Fruit fly (Drosophila melanogaster) whole organism, embryonic: ENCODE data around the gene Grip84.

Experiments used
- Adf1 ChIP-seq: fragments of 200-800 bp; sonication (Bioruptor generic); IDR thresholded peaks from 2 replicates; pipeline ENCODE4 v1.3.6; 2022; ENCODE audit warnings: missing biosample characterization, missing genetic modification characterization
- Asciz ChIP-seq: fragments of 200-800 bp; sonication (Bioruptor generic); optimal IDR thresholded peaks from 2 replicates; lab custom pipeline; 2017; ENCODE audit warnings: missing biosample characterization, mild to moderate bottlenecking, missing genetic modification characterization, missing genetic modification reagents
- Bteb2 ChIP-seq: fragments of 200-800 bp; sonication (Bioruptor generic); optimal IDR thresholded peaks from 2 replicates; lab custom pipeline; 2016; ENCODE audit warnings: missing biosample characterization, missing genetic modification characterization
- CG11085 ChIP-seq: fragments of 200-800 bp; sonication (Bioruptor generic); IDR thresholded peaks from 2 replicates; pipeline ENCODE4 v1.3.6; 2022; ENCODE audit warnings: missing biosample characterization, missing genetic modification characterization
- CG12391 ChIP-seq: fragments of 200-800 bp; sonication (Bioruptor generic); optimal IDR thresholded peaks from 3 replicates; lab custom pipeline; 2018; ENCODE audit warnings: missing biosample characterization, mild to moderate bottlenecking, missing genetic modification characterization, moderate library complexity
- CG12659 ChIP-seq: fragments of 200-800 bp; sonication (Bioruptor generic); optimal IDR thresholded peaks from 3 replicates; lab custom pipeline; 2017; ENCODE audit warnings: mild to moderate bottlenecking, missing biosample characterization, missing genetic modification reagents, missing genetic modification characterization
- CG14710 ChIP-seq: fragments of 200-800 bp; sonication (Bioruptor generic); optimal IDR thresholded peaks from 3 replicates; lab custom pipeline; 2019; ENCODE audit warnings: missing biosample characterization, mild to moderate bottlenecking, missing genetic modification characterization, moderate library complexity
- CG17361 ChIP-seq: fragments of 200-800 bp; sonication (Bioruptor generic); IDR thresholded peaks from 3 replicates; pipeline ENCODE4 v1.3.6; 2022; ENCODE audit warnings: missing biosample characterization, missing genetic modification characterization
- CG18599 ChIP-seq: fragments of 200-800 bp; sonication (Bioruptor generic); optimal IDR thresholded peaks from 3 replicates; lab custom pipeline; 2017; ENCODE audit warnings: missing biosample characterization, missing genetic modification characterization, mild to moderate bottlenecking, moderate library complexity, missing genetic modification reagents
- CG2116 ChIP-seq: fragments of 200-800 bp; sonication (Bioruptor generic); optimal IDR thresholded peaks from 3 replicates; lab custom pipeline; 2018; ENCODE audit warnings: missing biosample characterization, mild to moderate bottlenecking, missing genetic modification characterization
- CG2120 ChIP-seq: fragments of 200-800 bp; sonication (Bioruptor generic); optimal IDR thresholded peaks from 3 replicates; lab custom pipeline; 2016; ENCODE audit warnings: missing biosample characterization, missing genetic modification characterization
- CG2678 ChIP-seq: fragments of 200-800 bp; sonication (Bioruptor generic); optimal IDR thresholded peaks from 3 replicates; lab custom pipeline; 2019; ENCODE audit warnings: missing biosample characterization, mild to moderate bottlenecking, missing genetic modification characterization, moderate library complexity
- CG30403 ChIP-seq: fragments of 200-800 bp; sonication (Bioruptor generic); optimal IDR thresholded peaks from 3 replicates; lab custom pipeline; 2016; ENCODE audit warnings: missing biosample characterization, missing genetic modification characterization
- CG33213 ChIP-seq: fragments of 200-800 bp; sonication (Bioruptor generic); optimal IDR thresholded peaks from 3 replicates; lab custom pipeline; 2016; ENCODE audit warnings: missing biosample characterization, missing genetic modification characterization
- CG3847 ChIP-seq: fragments of 200-800 bp; sonication (Bioruptor generic); IDR thresholded peaks from 2 replicates; pipeline ENCODE4 v1.3.6; 2022; ENCODE audit warnings: missing biosample characterization, missing genetic modification characterization
- CG5180 ChIP-seq: fragments of 200-800 bp; sonication (Bioruptor generic); optimal IDR thresholded peaks from 3 replicates; lab custom pipeline; 2017; ENCODE audit warnings: missing biosample characterization, missing genetic modification characterization, mild to moderate bottlenecking, moderate library complexity, missing genetic modification reagents
- CG6791 ChIP-seq: fragments of 200-800 bp; sonication (Bioruptor generic); IDR thresholded peaks from 3 replicates; pipeline ENCODE4 v1.3.6; 2022; ENCODE audit warnings: missing biosample characterization, missing genetic modification characterization; ENCODE audit not compliant: partially characterized antibody
- CG7556 ChIP-seq: fragments of 200-800 bp; sonication (Bioruptor generic); optimal IDR thresholded peaks from 2 replicates; lab custom pipeline; 2017; ENCODE audit warnings: missing biosample characterization, mild to moderate bottlenecking, missing genetic modification characterization
- CG7963 ChIP-seq: fragments of 200-800 bp; sonication (Bioruptor generic); IDR thresholded peaks from 3 replicates; pipeline ENCODE4 v1.3.6; 2022; ENCODE audit warnings: missing biosample characterization, missing genetic modification characterization; ENCODE audit not compliant: partially characterized antibody
- Chrac-16 ChIP-seq: fragments of 200-800 bp; sonication (Bioruptor generic); optimal IDR thresholded peaks from 3 replicates; lab custom pipeline; 2016; ENCODE audit warnings: missing biosample characterization, missing genetic modification characterization
- CoRest ChIP-seq: fragments of 200-800 bp; sonication (Bioruptor generic); optimal IDR thresholded peaks from 3 replicates; lab custom pipeline; 2018; ENCODE audit warnings: missing biosample characterization, mild to moderate bottlenecking, missing genetic modification characterization, moderate library complexity
- Dek ChIP-seq: fragments of 200-800 bp; sonication (Bioruptor generic); optimal IDR thresholded peaks from 3 replicates; lab custom pipeline; 2019; ENCODE audit warnings: missing biosample characterization, mild to moderate bottlenecking, missing genetic modification characterization, moderate library complexity
- Dip3 ChIP-seq: fragments of 200-800 bp; sonication (Bioruptor generic); optimal IDR thresholded peaks from 3 replicates; lab custom pipeline; 2016; ENCODE audit warnings: missing biosample characterization, missing genetic modification characterization
- Eip74EF ChIP-seq, 2 experiments: fragments of 200-800 bp in 1 of 2; fragments of >200 bp in 1 of 2; sonication (Bioruptor generic) in 1 of 2; optimal IDR thresholded peaks; 2 replicates each; lab custom pipeline; 2017 to 2019; ENCODE audit warnings: missing biosample characterization in 2 of 2, missing genetic modification characterization in 2 of 2, mild to moderate bottlenecking in 1 of 2, moderate library complexity in 1 of 2
- Fer3 ChIP-seq: fragments of 200-800 bp; sonication (Bioruptor generic); optimal IDR thresholded peaks from 2 replicates; lab custom pipeline; 2018; ENCODE audit warnings: missing biosample characterization, mild to moderate bottlenecking, missing genetic modification characterization, moderate library complexity
- GATAe ChIP-seq: fragments of 200-800 bp; sonication (Bioruptor generic); conservative IDR thresholded peaks from 2 replicates; pipeline ENCODE4 v1.3.6; 2022; ENCODE audit warnings: missing biosample characterization, missing genetic modification characterization
- HHEX ChIP-seq: fragments of 200-800 bp; sonication (Bioruptor generic); optimal IDR thresholded peaks from 3 replicates; lab custom pipeline; 2017; ENCODE audit warnings: missing biosample characterization, mild to moderate bottlenecking, missing genetic modification characterization, missing genetic modification reagents
- Hr3 ChIP-seq: fragments of 200-800 bp; sonication (Bioruptor generic); optimal IDR thresholded peaks from 3 replicates; lab custom pipeline; 2016; ENCODE audit warnings: missing biosample characterization, missing genetic modification characterization
- Hr39 ChIP-seq: fragments of >200 bp; optimal IDR thresholded peaks from 2 replicates; lab custom pipeline; 2017
- MBD-R2 ChIP-seq: fragments of 200-800 bp; sonication (Bioruptor generic); IDR thresholded peaks from 2 replicates; pipeline ENCODE4 v1.3.6; 2022; ENCODE audit warnings: missing biosample characterization, missing genetic modification characterization
- Max ChIP-seq: fragments of 200-800 bp; sonication (Bioruptor generic); optimal IDR thresholded peaks from 2 replicates; lab custom pipeline; 2016; ENCODE audit warnings: missing biosample characterization, mild to moderate bottlenecking, missing genetic modification characterization
- Oaz ChIP-seq: fragments of 200-800 bp; sonication (Bioruptor generic); IDR thresholded peaks from 2 replicates; pipeline ENCODE4 v1.3.6; 2022; ENCODE audit warnings: missing biosample characterization, missing genetic modification characterization
- Opbp ChIP-seq: fragments of 200-800 bp; sonication (Bioruptor generic); IDR thresholded peaks from 3 replicates; pipeline ENCODE4 v1.3.6; 2022; ENCODE audit warnings: missing biosample characterization, missing genetic modification characterization; ENCODE audit not compliant: partially characterized antibody
- Scr ChIP-seq: fragments of 200-800 bp; sonication (Bioruptor generic); IDR thresholded peaks from 2 replicates; pipeline ENCODE4 v1.3.6; 2022; ENCODE audit warnings: missing biosample characterization, missing genetic modification characterization; ENCODE audit not compliant: partially characterized antibody
- Usf ChIP-seq: fragments of 200-800 bp; sonication (Bioruptor generic); optimal IDR thresholded peaks from 2 replicates; lab custom pipeline; 2017; ENCODE audit warnings: missing genotype, missing biosample characterization, missing genetic modification characterization
- fru ChIP-seq: fragments of >200 bp; optimal IDR thresholded peaks from 2 replicates; lab custom pipeline; 2017
- ftz-f1 ChIP-seq: fragments of 200-800 bp; sonication (Bioruptor generic); optimal IDR thresholded peaks from 2 replicates; lab custom pipeline; 2016; ENCODE audit warnings: missing biosample characterization, missing genetic modification characterization
- hb ChIP-seq: fragments of 200-800 bp; sonication (Bioruptor generic); IDR thresholded peaks from 3 replicates; pipeline ENCODE4 v1.3.6; 2022; ENCODE audit warnings: missing biosample characterization, missing genetic modification characterization; ENCODE audit not compliant: partially characterized antibody
- hbn ChIP-seq: fragments of 200-800 bp; sonication (Bioruptor generic); IDR thresholded peaks from 2 replicates; pipeline ENCODE4 v1.3.6; 2022; ENCODE audit warnings: missing biosample characterization, missing genetic modification characterization; ENCODE audit not compliant: partially characterized antibody
- jumu ChIP-seq: fragments of 200-800 bp; sonication (Bioruptor generic); optimal IDR thresholded peaks from 3 replicates; lab custom pipeline; 2016; ENCODE audit warnings: missing biosample characterization, missing genetic modification characterization
- knrl ChIP-seq: fragments of 200-800 bp; sonication (Bioruptor generic); IDR thresholded peaks from 3 replicates; pipeline ENCODE4 v1.3.6; 2022; ENCODE audit warnings: missing biosample characterization, missing genetic modification characterization; ENCODE audit not compliant: partially characterized antibody
- lola ChIP-seq, 3 experiments: fragments of >200 bp in 2 of 3; fragments of 200-800 bp in 1 of 3; sonication (Bioruptor generic) in 1 of 3; optimal IDR thresholded peaks; 2 replicates each; lab custom pipeline; 2017 to 2019; ENCODE audit warnings: missing biosample characterization in 3 of 3, missing genetic modification characterization in 3 of 3, mild to moderate bottlenecking in 1 of 3, moderate library complexity in 1 of 3
- pfk ChIP-seq: fragments of 200-800 bp; sonication (Bioruptor generic); optimal IDR thresholded peaks from 2 replicates; lab custom pipeline; 2018; ENCODE audit warnings: missing biosample characterization, mild to moderate bottlenecking, missing genetic modification characterization, moderate library complexity
- pros ChIP-seq: fragments of 200-800 bp; sonication (Bioruptor generic); optimal IDR thresholded peaks from 3 replicates; lab custom pipeline; 2019; ENCODE audit warnings: missing biosample characterization, mild to moderate bottlenecking, missing genetic modification characterization, moderate library complexity
- salm ChIP-seq: fragments of 200-800 bp; sonication (Bioruptor generic); optimal IDR thresholded peaks from 2 replicates; lab custom pipeline; 2018; ENCODE audit warnings: missing biosample characterization, mild to moderate bottlenecking, missing genetic modification characterization
- sens ChIP-seq: fragments of 200-800 bp; sonication (Bioruptor generic); peaks from one replicate; lab custom pipeline; 2016; ENCODE audit warnings: missing biosample characterization, missing genetic modification characterization
- sisA ChIP-seq: fragments of 200-800 bp; sonication (Bioruptor generic); IDR thresholded peaks from 2 replicates; pipeline ENCODE4 v1.3.6; 2022; ENCODE audit warnings: missing biosample characterization, missing genetic modification characterization
- tna ChIP-seq: fragments of 200-800 bp; sonication (Bioruptor generic); IDR thresholded peaks from 2 replicates; pipeline ENCODE4 v1.3.6; 2022; ENCODE audit warnings: missing biosample characterization, missing genetic modification characterization; ENCODE audit not compliant: partially characterized antibody
- z ChIP-seq: fragments of 200-800 bp; sonication (Bioruptor generic); IDR thresholded peaks from 3 replicates; pipeline ENCODE4 v1.3.6; 2022; ENCODE audit warnings: missing biosample characterization, missing genetic modification characterization

Grip84 gene

dm6 chrX:19579648-19580301, 14.2 kb upstream of the Grip84 start, which contains the start of gene Tao (continued):
- TF ChIP-seq fru, result no peak
- no peak for TF ChIP-seq Hr3 (GFP tag; lab: Kevin White, UChicago)
- TF ChIP-seq CG7963 (GFP tag; lab: Robert Waterston, UW), result peak; percentile 57
- no peak for TF ChIP-seq Hr39
- no peak for TF ChIP-seq sisA (GFP tag; lab: Robert Waterston, UW)
- TF ChIP-seq GATAe (GFP tag; lab: Robert Waterston, UW), result no peak
- TF ChIP-seq pros (GFP tag; lab: Kevin White, UChicago), result no peak
- no peak for TF ChIP-seq CG18599 (GFP tag; lab: Kevin White, UChicago)
- TF ChIP-seq Oaz (GFP tag; lab: Robert Waterston, UW), result no peak
- peak; percentile 80 for TF ChIP-seq CG6791 (GFP tag; lab: Robert Waterston, UW)
- peak; percentile 17 for TF ChIP-seq CG33213 (GFP tag; lab: Kevin White, UChicago)
- no peak for TF ChIP-seq Dip3 (GFP tag; lab: Kevin White, UChicago)
- no peak for TF ChIP-seq z (GFP tag; lab: Robert Waterston, UW)
- no peak for TF ChIP-seq CG5180 (GFP tag; lab: Kevin White, UChicago)
- TF ChIP-seq Max (GFP tag; lab: Kevin White, UChicago), result peak; percentile 21
- TF ChIP-seq Dek (tag; lab: Kevin White, UChicago), result no peak
- TF ChIP-seq CG30403 (GFP tag; lab: Kevin White, UChicago), result no peak
- no peak for TF ChIP-seq Chrac-16
- TF ChIP-seq pfk, result no peak
- no peak for TF ChIP-seq jumu
- peak; percentile 17; the same call in 1 of the 2 replicates for TF ChIP-seq MBD-R2 (GFP tag; lab: Robert Waterston, UW)
- TF ChIP-seq CoRest (tag; lab: Kevin White, UChicago), result peak; percentile 15
- peak; percentile 90 for TF ChIP-seq knrl (GFP tag; lab: Robert Waterston, UW)
- peak; percentile 70 for TF ChIP-seq hbn (GFP tag; lab: Robert Waterston, UW)
- no peak for TF ChIP-seq Bteb2 (GFP tag; lab: Kevin White, UChicago)
- TF ChIP-seq Scr, result peak; percentile 91
- no peak for TF ChIP-seq Fer3 (tag; lab: Kevin White, UChicago)
- TF ChIP-seq CG2120 (GFP tag; lab: Kevin White, UChicago), result peak; percentile 11
- TF ChIP-seq Adf1 (GFP tag; lab: Robert Waterston, UW), result no peak
- no peak for TF ChIP-seq HHEX (GFP tag; lab: Kevin White, UChicago)
- TF ChIP-seq CG2678 (tag; lab: Kevin White, UChicago), result no peak
- TF ChIP-seq Eip74EF (GFP tag; optimal IDR thresholded peaks at IDR 0.05; lab: Kevin White, UChicago), result no peak
- peak; percentile 82 for TF ChIP-seq CG2116 (GFP tag; lab: Kevin White, UChicago)
- TF ChIP-seq CG12391 (tag; lab: Kevin White, UChicago), result peak; percentile 41
- TF ChIP-seq CG3847 (GFP tag; lab: Robert Waterston, UW), result 0 out of 2 replicates have a peak, but pooled peaks have one; percentile 19
- no peak for TF ChIP-seq Usf (GFP tag; lab: Kevin White, UChicago)
- peak; percentile 53; the same call in 1 of the 3 replicates for TF ChIP-seq Opbp (GFP tag; lab: Robert Waterston, UW)
- TF ChIP-seq hb (GFP tag; lab: Robert Waterston, UW), result peak; percentile 86
- peak; percentile 58 for TF ChIP-seq CG14710 (tag; lab: Kevin White, UChicago)
- TF ChIP-seq sens, result peak; percentile 66
- no peak for TF ChIP-seq ftz-f1
- TF ChIP-seq CG12659 (GFP tag; lab: Kevin White, UChicago), result peak; percentile 12
- peak; percentile 52; the same call in 1 of the 2 replicates for TF ChIP-seq tna (GFP tag; lab: Robert Waterston, UW)
- TF ChIP-seq CG11085 (GFP tag; lab: Robert Waterston, UW), result no peak
- no peak for TF ChIP-seq lola (GFP tag; optimal IDR thresholded peaks at IDR 0.05; lab: Kevin White, UChicago)
- TF ChIP-seq Asciz (GFP tag; lab: Kevin White, UChicago), result no peak
- TF ChIP-seq CG17361 (GFP tag; lab: Robert Waterston, UW), result peak; percentile 40; the same call in 1 of the 3 replicates
- TF ChIP-seq salm (tag; lab: Kevin White, UChicago), result no peak
- no peak for TF ChIP-seq CG7556 (GFP tag; lab: Kevin White, UChicago)
